Fruit fly (Drosophila melanogaster): ENCODE measurements around the gene RpS28-like.
A peak's percentile ranks its signal among the peaks of the same experiment; 100 is the strongest.

RpS28-like gene

dm6 chr2L:9457456-9457855, 20.9 kb downstream of the RpS28-like start:
- TF ChIP-seq EcR (GFP tag; optimal IDR thresholded peaks at IDR 0.05) (no peak), CG8301 (tag; optimal IDR thresholded peaks at IDR 0.05) (no peak), CG4496 (GFP tag; IDR thresholded peaks at IDR 0.05) (no peak), CG34367 (tag; optimal IDR thresholded peaks at IDR 0.05) (no peak), Ets98B (GFP tag; IDR thresholded peaks at IDR 0.05) (no peak), CG32121 (GFP tag; IDR thresholded peaks at IDR 0.05) (no peak), CG12605 (GFP tag; IDR thresholded peaks at IDR 0.05) (no peak), rn (GFP tag; IDR thresholded peaks at IDR 0.05) (no peak), CG14655 (GFP tag; optimal IDR thresholded peaks at IDR 0.05) (no peak), fd96Ca (GFP tag; IDR thresholded peaks at IDR 0.05) (no peak), gl (tag; optimal IDR thresholded peaks at IDR 0.05) (no peak), CG8159 (tag; optimal IDR thresholded peaks at IDR 0.05) (no peak), CG13204 (GFP tag; optimal IDR thresholded peaks at IDR 0.05) (no peak), CG9948 (tag; optimal IDR thresholded peaks at IDR 0.05) (no peak), CG15710 (tag; optimal IDR thresholded peaks at IDR 0.05) (no peak), CG10348 (GFP tag; IDR thresholded peaks at IDR 0.05) (no peak), Pif1B (GFP tag; optimal IDR thresholded peaks at IDR 0.05) (no peak), D1 (tag; optimal IDR thresholded peaks at IDR 0.05) (no peak), Pif1A (GFP tag; optimal IDR thresholded peaks at IDR 0.05) (no peak), Snoo (tag; optimal IDR thresholded peaks at IDR 0.05) (no peak)

dm6 chr2L:9457865-9458264, 21.3 kb downstream of the RpS28-like start:
- TF ChIP-seq CG4496 (GFP tag; IDR thresholded peaks at IDR 0.05) (no peak), EcR (GFP tag; optimal IDR thresholded peaks at IDR 0.05) (peak; percentile 91), CG14655 (GFP tag; optimal IDR thresholded peaks at IDR 0.05) (no peak), gl (tag; optimal IDR thresholded peaks at IDR 0.05) (no peak)

dm6 chr2L:9459372-9460091, 22.9 kb downstream of the RpS28-like start:
- TF ChIP-seq EcR (GFP tag; optimal IDR thresholded peaks at IDR 0.05) (peak; percentile 17), Pif1A (GFP tag; optimal IDR thresholded peaks at IDR 0.05) (no peak), rn (GFP tag; IDR thresholded peaks at IDR 0.05) (no peak)

DNA sequence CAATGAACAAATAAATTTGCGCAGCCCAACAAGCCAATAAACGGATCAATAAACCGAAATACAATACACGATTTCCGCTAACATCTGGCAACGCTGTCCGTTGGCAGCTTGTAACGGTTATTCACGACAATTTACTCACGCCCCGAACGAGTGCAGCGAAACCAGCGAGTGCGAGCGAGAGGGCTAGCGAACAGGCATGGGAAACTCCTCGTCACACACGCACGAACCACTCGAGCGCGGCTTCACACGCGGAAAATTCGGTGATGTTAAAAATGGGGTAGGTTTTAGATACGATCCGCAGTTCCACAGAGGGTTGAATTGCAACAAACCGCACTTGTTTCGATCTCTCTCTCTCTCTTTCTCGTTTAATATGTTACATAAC, 23.5 kb downstream of the RpS28-like start:
- TF ChIP-seq CG8301 (tag; optimal IDR thresholded peaks at IDR 0.05), result no peak
- TF ChIP-seq CG4496 (GFP tag; IDR thresholded peaks at IDR 0.05), result no peak; the same call in 2 of the 3 replicates
- TF ChIP-seq CG14655 (GFP tag; optimal IDR thresholded peaks at IDR 0.05), result no peak
- no peak for TF ChIP-seq CG13204 (GFP tag; optimal IDR thresholded peaks at IDR 0.05)
- no peak for TF ChIP-seq CG34367 (tag; optimal IDR thresholded peaks at IDR 0.05)
- no peak for TF ChIP-seq Pif1B (GFP tag; optimal IDR thresholded peaks at IDR 0.05)
- TF ChIP-seq CG17806 (tag; optimal IDR thresholded peaks at IDR 0.05), result no peak

- no peak for TF ChIP-seq fd96Ca (GFP tag; IDR thresholded peaks at IDR 0.05)
- TF ChIP-seq D1 (tag; optimal IDR thresholded peaks at IDR 0.05), result no peak
- TF ChIP-seq gl (tag; optimal IDR thresholded peaks at IDR 0.05), result no peak
- TF ChIP-seq Pif1B (GFP tag; optimal IDR thresholded peaks at IDR 0.05), result no peak
- no peak for TF ChIP-seq CG14655 (GFP tag; optimal IDR thresholded peaks at IDR 0.05)
- TF ChIP-seq CG17806 (tag; optimal IDR thresholded peaks at IDR 0.05), result no peak
- no peak for TF ChIP-seq CG12605 (GFP tag; IDR thresholded peaks at IDR 0.05)
- no peak for TF ChIP-seq CG8159 (tag; optimal IDR thresholded peaks at IDR 0.05)
- no peak for TF ChIP-seq CG15710 (tag; optimal IDR thresholded peaks at IDR 0.05)
- no peak for TF ChIP-seq CG4496 (GFP tag; IDR thresholded peaks at IDR 0.05)
- TF ChIP-seq Snoo (tag; optimal IDR thresholded peaks at IDR 0.05), result no peak
- no peak for TF ChIP-seq CG34367 (tag; optimal IDR thresholded peaks at IDR 0.05)
Observed at dm6 chr2L:9464455-9465063, 28.0 kb downstream of the RpS28-like start.

DNA sequence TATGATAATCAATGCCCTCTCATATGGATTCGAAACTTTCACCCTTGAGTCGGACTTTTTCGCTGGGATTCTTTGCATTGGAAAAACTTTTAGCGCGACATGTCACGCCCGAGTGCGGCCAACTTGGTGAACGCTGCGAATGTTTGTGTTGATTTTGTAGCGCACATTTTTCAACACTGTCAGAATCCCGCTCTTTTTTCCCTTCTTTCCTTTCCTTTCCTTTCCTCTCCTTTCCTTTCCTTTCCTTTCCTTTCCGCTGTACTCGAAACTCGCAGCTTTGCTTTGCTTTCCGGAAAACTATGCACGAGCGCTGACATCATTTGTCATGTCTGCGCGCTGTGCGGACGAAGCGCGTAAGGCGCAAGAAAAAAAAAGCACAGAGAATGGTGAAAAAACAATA, 30.8 kb downstream of the RpS28-like start:
- TF ChIP-seq CG15710 (tag; optimal IDR thresholded peaks at IDR 0.05) (no peak), CG12605 (GFP tag; IDR thresholded peaks at IDR 0.05) (no peak), Pif1B (GFP tag; optimal IDR thresholded peaks at IDR 0.05) (no peak), Pif1A (GFP tag; optimal IDR thresholded peaks at IDR 0.05) (no peak), gl (tag; optimal IDR thresholded peaks at IDR 0.05) (no peak)
